Fruit fly (Drosophila melanogaster) S2 (cell line): ENCODE data around the gene Atpalpha.

Source experiments
- CG8478 ChIP-seq: fragments of >200 bp; optimal IDR thresholded peaks from 2 replicates; lab custom pipeline; 2018
- CTCF ChIP-seq, 2 experiments: fragments of >200 bp; optimal IDR thresholded peaks; 2 replicates each; lab custom pipeline; 2018

dm6 chr3R:20977846-20978295 lies 29.4 kb downstream of the Atpalpha start, which contains the start of gene Calx:
- TF ChIP-seq CG8478 (lab: Kevin White, UChicago) (no peak), CTCF (optimal IDR thresholded peaks at IDR 0.05; lab: Kevin White, UChicago) (no peak)
